Fruit fly (Drosophila melanogaster) whole organism, pupa: Measurements from ENCODE around the gene Ugt35D1.

Experiments used
- CG10348 ChIP-seq: fragments of 200-800 bp; sonication (Bioruptor generic); IDR thresholded peaks from 2 replicates; pipeline ENCODE4 v1.3.6; 2022; ENCODE audit warnings: missing biosample characterization, missing genetic modification characterization
- CG12605 ChIP-seq: fragments of 200-800 bp; sonication (Bioruptor generic); IDR thresholded peaks from 2 replicates; pipeline ENCODE4 v1.3.6; 2022; ENCODE audit warnings: missing biosample characterization, missing genetic modification characterization
- CG13204 ChIP-seq: fragments of 200-800 bp; sonication (Bioruptor generic); optimal IDR thresholded peaks from 2 replicates; lab custom pipeline; 2018; ENCODE audit warnings: missing biosample characterization, mild to moderate bottlenecking, missing genetic modification characterization, moderate library complexity
- CG14655 ChIP-seq: fragments of 200-800 bp; sonication (Bioruptor generic); optimal IDR thresholded peaks from 3 replicates; lab custom pipeline; 2017; ENCODE audit warnings: mild to moderate bottlenecking, missing biosample characterization, missing genetic modification reagents, missing genetic modification characterization
- CG15710 ChIP-seq: fragments of 200-800 bp; sonication (Bioruptor generic); optimal IDR thresholded peaks from 2 replicates; lab custom pipeline; 2018; ENCODE audit warnings: missing biosample characterization, mild to moderate bottlenecking, missing genetic modification characterization, moderate library complexity
- CG17806 ChIP-seq: fragments of 200-800 bp; sonication (Bioruptor generic); optimal IDR thresholded peaks from 2 replicates; lab custom pipeline; 2018; ENCODE audit warnings: missing biosample characterization, mild to moderate bottlenecking, missing genetic modification characterization, moderate library complexity
- CG32121 ChIP-seq: fragments of 200-800 bp; sonication (Bioruptor generic); IDR thresholded peaks from 2 replicates; pipeline ENCODE4 v1.3.6; 2022; ENCODE audit warnings: missing biosample characterization, missing genetic modification characterization
- CG34367 ChIP-seq: fragments of 200-800 bp; sonication (Bioruptor generic); optimal IDR thresholded peaks from 2 replicates; lab custom pipeline; 2018; ENCODE audit warnings: missing biosample characterization, mild to moderate bottlenecking, missing genetic modification characterization
- CG4496 ChIP-seq: fragments of 200-800 bp; sonication (Bioruptor generic); IDR thresholded peaks from 3 replicates; pipeline ENCODE4 v1.3.6; 2022; ENCODE audit warnings: missing biosample characterization, missing genetic modification characterization
- CG8159 ChIP-seq: fragments of 200-800 bp; sonication (Bioruptor generic); optimal IDR thresholded peaks from 3 replicates; lab custom pipeline; 2018; ENCODE audit warnings: missing biosample characterization, mild to moderate bottlenecking, missing genetic modification characterization, moderate library complexity
- CG8301 ChIP-seq: fragments of 200-800 bp; sonication (Bioruptor generic); optimal IDR thresholded peaks from 2 replicates; lab custom pipeline; 2018; ENCODE audit warnings: missing biosample characterization, mild to moderate bottlenecking, missing genetic modification characterization
- CG9948 ChIP-seq: fragments of 200-800 bp; sonication (Bioruptor generic); optimal IDR thresholded peaks from 2 replicates; lab custom pipeline; 2018; ENCODE audit warnings: missing biosample characterization, mild to moderate bottlenecking, missing genetic modification characterization, moderate library complexity
- D1 ChIP-seq: fragments of 200-800 bp; sonication (Bioruptor generic); optimal IDR thresholded peaks from 2 replicates; lab custom pipeline; 2018; ENCODE audit warnings: missing biosample characterization, mild to moderate bottlenecking, missing genetic modification characterization, moderate library complexity
- EcR ChIP-seq: fragments of 200-800 bp; sonication (Bioruptor generic); optimal IDR thresholded peaks from 3 replicates; lab custom pipeline; 2019; ENCODE audit warnings: missing biosample characterization, missing genetic modification characterization, mild to moderate bottlenecking, moderate library complexity, missing genetic modification reagents
- Ets98B ChIP-seq: fragments of 200-800 bp; sonication (Bioruptor generic); IDR thresholded peaks from 2 replicates; pipeline ENCODE4 v1.3.6; 2022; ENCODE audit warnings: missing biosample characterization, missing genetic modification characterization
- Pif1A ChIP-seq: fragments of 200-800 bp; sonication (Bioruptor generic); optimal IDR thresholded peaks from 3 replicates; lab custom pipeline; 2016; ENCODE audit warnings: missing biosample characterization, missing genetic modification characterization
- Pif1B ChIP-seq: fragments of 200-800 bp; sonication (Bioruptor generic); optimal IDR thresholded peaks from 3 replicates; lab custom pipeline; 2016; ENCODE audit warnings: missing biosample characterization, missing genetic modification characterization
- Snoo ChIP-seq: fragments of 200-800 bp; sonication (Bioruptor generic); optimal IDR thresholded peaks from 3 replicates; lab custom pipeline; 2017; ENCODE audit warnings: missing biosample characterization, mild to moderate bottlenecking, missing genetic modification characterization, inconsistent platforms
- fd96Ca ChIP-seq: fragments of 200-800 bp; sonication (Bioruptor generic); IDR thresholded peaks from 3 replicates; pipeline ENCODE4 v1.3.6; 2022; ENCODE audit warnings: missing biosample characterization, missing genetic modification characterization
- gl ChIP-seq: fragments of 200-800 bp; sonication (Bioruptor generic); optimal IDR thresholded peaks from 2 replicates; lab custom pipeline; 2018; ENCODE audit warnings: missing biosample characterization, mild to moderate bottlenecking, missing genetic modification characterization
- rn ChIP-seq: fragments of 200-800 bp; sonication (Bioruptor generic); IDR thresholded peaks from 2 replicates; pipeline ENCODE4 v1.3.6; 2022; ENCODE audit warnings: missing biosample characterization, missing genetic modification characterization

Gene Ugt35D1

DNA sequence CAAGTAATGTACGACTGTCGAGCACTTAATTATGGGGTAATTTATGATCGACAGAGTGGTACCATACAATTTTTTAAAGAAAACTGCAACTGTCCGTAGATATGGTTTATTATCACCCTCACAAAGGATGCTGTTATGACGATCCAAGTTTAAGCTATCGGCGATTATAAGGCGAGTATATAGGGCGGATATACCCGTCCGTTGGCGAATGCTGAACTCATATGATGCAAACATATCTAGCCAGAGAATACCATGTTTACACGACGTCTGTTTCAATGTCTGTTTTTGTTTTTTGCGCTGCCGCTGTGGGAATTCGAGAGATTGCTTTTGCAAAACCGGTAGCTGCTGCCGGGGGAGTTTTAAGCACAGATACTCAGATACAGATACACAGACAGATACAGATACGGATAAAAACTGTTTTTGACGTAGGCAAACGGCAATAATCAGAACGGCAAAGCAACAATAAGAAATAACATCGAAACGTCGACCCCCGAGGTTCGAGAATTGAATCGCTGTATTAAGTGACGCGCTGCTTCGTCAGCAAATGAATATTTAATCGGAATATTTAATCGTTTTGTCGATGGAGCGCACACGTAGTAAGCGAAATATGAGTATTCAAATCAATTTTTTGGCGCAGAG lies 42.4 kb upstream of the Ugt35D1 start:
- TF ChIP-seq Ets98B (no peak), CG8159 (tag; lab: Kevin White, UChicago) (no peak), CG10348 (no peak), Pif1B (GFP tag; lab: Kevin White, UChicago) (no peak), EcR (GFP tag; lab: Kevin White, UChicago) (peak; percentile 70), CG34367 (tag; lab: Kevin White, UChicago) (no peak), Pif1A (GFP tag; lab: Kevin White, UChicago) (peak; percentile 11)
- TF ChIP-seq, all 21 proteins: peak for 2

DNA sequence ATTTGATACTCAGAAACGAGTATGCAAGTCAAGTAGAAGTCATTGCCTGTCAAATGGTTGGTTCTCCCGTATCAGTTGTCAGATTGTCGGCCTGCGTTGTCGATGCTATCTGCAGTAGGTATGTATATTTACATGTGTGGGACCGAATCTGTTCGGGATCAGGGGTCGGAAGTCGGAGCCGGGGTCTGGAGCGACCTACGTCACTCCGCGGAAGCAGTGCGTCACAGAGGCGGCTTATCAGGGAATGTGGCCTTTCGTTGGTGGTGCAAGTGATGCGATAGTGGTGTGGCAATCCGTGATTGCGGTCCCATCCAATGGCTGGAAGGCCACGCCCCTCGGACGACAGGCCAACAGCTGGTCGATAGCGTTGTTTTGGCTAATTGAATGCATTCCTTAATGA lies 40.5 kb upstream of the Ugt35D1 start:
- TF ChIP-seq EcR (GFP tag; lab: Kevin White, UChicago) (peak; percentile 25), Pif1B (GFP tag; lab: Kevin White, UChicago) (no peak)

DNA sequence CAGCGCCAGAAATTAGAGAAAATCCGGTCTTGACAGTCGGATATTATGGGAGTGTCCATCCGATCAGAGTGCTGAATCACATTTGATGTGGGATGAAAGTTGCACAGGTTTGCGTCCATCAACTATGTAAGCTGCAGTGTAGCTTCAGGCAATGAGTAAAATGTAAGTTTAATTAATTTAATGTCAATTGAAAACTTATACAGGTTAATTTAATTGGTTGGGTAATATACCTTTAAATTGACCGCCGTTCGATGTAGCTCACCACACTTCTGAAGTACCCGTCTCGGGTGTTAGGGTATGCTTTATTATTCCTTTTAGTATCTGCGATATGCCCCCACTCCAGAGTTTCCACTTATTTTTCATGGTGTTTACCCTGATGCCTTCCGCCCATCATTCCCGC lies 29.3 kb upstream of the Ugt35D1 start:
- peak; percentile 13; the same call in 1 of the 2 replicates for TF ChIP-seq CG32121 (GFP tag; lab: Robert Waterston, UW)
- TF ChIP-seq Pif1B (GFP tag; lab: Kevin White, UChicago), result peak; percentile 30
- peak; percentile 9 for TF ChIP-seq CG9948
- no peak; the same call in 1 of the 2 replicates for TF ChIP-seq Ets98B
- TF ChIP-seq CG12605 (GFP tag; lab: Robert Waterston, UW), result no peak
- peak; percentile 54; the same call in 2 of the 3 replicates for TF ChIP-seq fd96Ca (GFP tag; lab: Robert Waterston, UW)
- peak; percentile 41 for TF ChIP-seq Pif1A (GFP tag; lab: Kevin White, UChicago)
- no peak for TF ChIP-seq CG13204
- peak; percentile 53 for TF ChIP-seq CG8159 (tag; lab: Kevin White, UChicago)
- TF ChIP-seq D1, result no peak
- TF ChIP-seq CG15710 (tag; lab: Kevin White, UChicago), result peak; percentile 35
- TF ChIP-seq CG17806, result peak; percentile 47
- TF ChIP-seq EcR (GFP tag; lab: Kevin White, UChicago), result no peak
- peak; percentile 2 for TF ChIP-seq CG34367 (tag; lab: Kevin White, UChicago)
- peak; percentile 46 for TF ChIP-seq CG8301 (tag; lab: Kevin White, UChicago)
- peak; percentile 58 for TF ChIP-seq CG14655 (GFP tag; lab: Kevin White, UChicago)
- TF ChIP-seq Snoo (tag; lab: Kevin White, UChicago), result peak; percentile 29
- TF ChIP-seq CG10348, result no peak
- TF ChIP-seq CG4496 (GFP tag; lab: Robert Waterston, UW), result peak; percentile 50; the same call in 1 of the 3 replicates
- TF ChIP-seq rn (GFP tag; lab: Robert Waterston, UW), result no peak
- no peak for TF ChIP-seq gl (tag; lab: Kevin White, UChicago)

DNA sequence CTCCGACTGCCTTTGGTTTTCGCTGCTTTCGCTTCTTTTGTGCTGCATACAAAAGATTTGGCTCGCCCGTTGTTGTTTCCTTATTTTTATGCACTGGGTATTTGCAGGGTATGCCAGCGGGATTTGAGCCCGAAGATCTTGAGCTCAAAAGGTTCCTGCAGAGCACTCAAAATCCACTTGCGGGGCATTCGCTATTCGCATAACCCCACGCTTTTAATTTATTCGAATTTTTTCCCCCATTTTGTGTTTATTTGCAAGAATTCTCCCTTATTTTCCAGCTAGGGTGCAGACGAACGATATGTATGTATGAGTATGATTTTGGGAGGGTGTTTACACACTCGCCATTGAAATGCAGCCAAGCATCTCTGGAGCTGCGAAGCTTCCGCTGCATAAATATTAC lies 26.9 kb upstream of the Ugt35D1 start:
- TF ChIP-seq CG8159 (tag; lab: Kevin White, UChicago), result peak; percentile 3
- TF ChIP-seq CG32121 (GFP tag; lab: Robert Waterston, UW), result no peak

DNA sequence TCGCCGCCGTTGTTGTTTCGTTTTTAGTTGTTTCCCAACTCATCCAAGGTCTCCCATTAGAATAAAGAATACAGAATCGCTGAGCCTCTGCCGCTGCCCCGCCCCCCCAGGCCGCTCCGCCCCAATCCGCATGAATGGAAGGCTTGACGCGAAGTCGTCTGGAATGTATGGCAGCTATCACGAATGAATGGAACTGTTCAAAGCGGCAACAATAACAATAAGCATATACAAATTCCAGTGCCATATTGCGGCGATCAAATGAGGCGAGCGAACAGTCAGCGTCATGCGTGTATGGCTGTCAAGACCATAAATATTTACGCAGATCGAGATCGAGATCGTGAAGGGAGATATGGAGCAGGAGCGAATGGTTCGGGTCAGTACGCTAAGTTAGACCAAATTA lies 25.6 kb upstream of the Ugt35D1 start:
- TF ChIP-seq rn (GFP tag; lab: Robert Waterston, UW) (no peak), Snoo (tag; lab: Kevin White, UChicago) (no peak), CG4496 (GFP tag; lab: Robert Waterston, UW) (no peak; the same call in 2 of the 3 replicates), EcR (GFP tag; lab: Kevin White, UChicago) (no peak), D1 (no peak), Pif1B (GFP tag; lab: Kevin White, UChicago) (no peak), Ets98B (no peak), CG12605 (GFP tag; lab: Robert Waterston, UW) (no peak), CG17806 (no peak), CG14655 (GFP tag; lab: Kevin White, UChicago) (no peak), CG8159 (tag; lab: Kevin White, UChicago) (no peak), CG9948 (no peak), CG13204 (no peak), CG15710 (tag; lab: Kevin White, UChicago) (no peak), gl (tag; lab: Kevin White, UChicago) (no peak), CG8301 (tag; lab: Kevin White, UChicago) (no peak), fd96Ca (GFP tag; lab: Robert Waterston, UW) (no peak), Pif1A (GFP tag; lab: Kevin White, UChicago) (no peak), CG32121 (GFP tag; lab: Robert Waterston, UW) (no peak), CG10348 (no peak)

DNA sequence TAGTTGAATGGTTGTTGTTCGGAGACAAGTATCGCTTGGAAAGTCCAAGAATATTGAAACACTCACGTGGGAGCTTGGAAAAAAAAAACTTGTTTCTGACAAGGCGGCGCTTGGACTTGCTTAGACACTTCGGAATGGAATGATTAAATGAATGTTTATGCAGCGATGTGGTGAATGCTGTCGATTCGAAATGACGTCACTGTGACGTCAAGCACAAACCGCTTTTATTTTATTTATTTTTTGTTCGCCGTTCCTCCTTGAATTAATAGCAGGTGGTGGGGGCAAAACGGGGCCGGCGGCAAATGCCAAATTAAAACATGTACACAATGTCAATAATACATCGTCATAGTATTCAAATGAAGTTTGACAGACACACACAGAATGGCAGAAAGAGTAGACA lies 24.4 kb upstream of the Ugt35D1 start:
- TF ChIP-seq CG4496 (GFP tag; lab: Robert Waterston, UW), result no peak
- TF ChIP-seq CG17806, result no peak
- TF ChIP-seq CG34367 (tag; lab: Kevin White, UChicago), result no peak
- no peak for TF ChIP-seq rn (GFP tag; lab: Robert Waterston, UW)
- no peak for TF ChIP-seq Pif1B (GFP tag; lab: Kevin White, UChicago)
- TF ChIP-seq fd96Ca (GFP tag; lab: Robert Waterston, UW), result no peak
- no peak for TF ChIP-seq Snoo (tag; lab: Kevin White, UChicago)
- TF ChIP-seq CG13204, result no peak
- TF ChIP-seq CG8159 (tag; lab: Kevin White, UChicago), result no peak
- TF ChIP-seq D1, result no peak
- TF ChIP-seq CG8301 (tag; lab: Kevin White, UChicago), result no peak
